Fruit fly (Drosophila melanogaster): ENCODE results near the gene Lim3.

DNA sequence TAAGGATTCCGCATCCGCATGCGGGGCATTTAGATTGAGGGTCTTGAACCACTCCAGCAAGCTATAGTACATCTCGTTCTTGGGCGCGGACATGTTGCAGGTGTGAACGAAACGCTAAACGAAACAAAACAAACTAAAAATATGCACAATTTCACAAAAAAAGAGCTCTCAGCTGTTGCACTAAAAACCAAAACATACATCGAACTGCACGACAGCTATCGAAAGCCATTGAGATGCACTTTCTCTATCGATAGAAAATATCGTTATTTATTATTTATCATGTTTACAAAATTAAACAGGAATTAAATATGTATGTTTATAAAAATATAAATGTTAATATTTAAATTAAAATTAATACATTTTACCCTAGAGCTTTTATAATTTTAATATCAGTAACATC, 74.9 kb downstream of the Lim3 start, which contains the start of gene hook:
- TF ChIP-seq CG8119 (GFP tag; IDR thresholded peaks at IDR 0.05): no peak
- no peak for TF ChIP-seq CG6854 (GFP tag; optimal IDR thresholded peaks at IDR 0.05)
- TF ChIP-seq CG32006 (GFP tag; optimal IDR thresholded peaks at IDR 0.05): no peak
- TF ChIP-seq CG3032 (tag; optimal IDR thresholded peaks at IDR 0.05): no peak
- TF ChIP-seq OdsH (GFP tag; optimal IDR thresholded peaks at IDR 0.05): no peak
- no peak for TF ChIP-seq Blimp-1 (GFP tag; optimal IDR thresholded peaks at IDR 0.05)
- TF ChIP-seq CG6163 (GFP tag; IDR thresholded peaks at IDR 0.05): no peak
- TF ChIP-seq Eip78C (GFP tag): no peak

All from whole organism, prepupa.